Fruit fly (Drosophila melanogaster) whole organism, adult: Measurements from ENCODE around the gene Tsp66E.

Source experiments
- CG11617 ChIP-seq: fragments of 200-800 bp; sonication (Bioruptor generic); optimal IDR thresholded peaks from 2 replicates; lab custom pipeline; 2017; ENCODE audit warnings: mild to moderate bottlenecking, missing biosample characterization, missing genetic modification reagents, missing genetic modification characterization
- CG12768 ChIP-seq: fragments of 200-800 bp; sonication (Bioruptor generic); optimal IDR thresholded peaks from 2 replicates; lab custom pipeline; 2017; ENCODE audit warnings: missing biosample characterization, missing genetic modification characterization, mild to moderate bottlenecking, moderate library complexity, missing genetic modification reagents
- CG14711 ChIP-seq: fragments of 200-800 bp; sonication (Bioruptor generic); optimal IDR thresholded peaks from 2 replicates; lab custom pipeline; 2018; ENCODE audit warnings: missing biosample characterization, mild to moderate bottlenecking, missing genetic modification characterization, moderate library complexity
- CG1620 ChIP-seq: fragments of 200-800 bp; sonication (Bioruptor generic); optimal IDR thresholded peaks from 2 replicates; lab custom pipeline; 2016; ENCODE audit warnings: missing biosample characterization, missing genetic modification characterization
- CG33017 ChIP-seq: fragments of 200-800 bp; sonication (Bioruptor generic); optimal IDR thresholded peaks from 2 replicates; lab custom pipeline; 2018; ENCODE audit warnings: missing biosample characterization, mild to moderate bottlenecking, missing genetic modification characterization, moderate library complexity
- CG5204 ChIP-seq: fragments of 200-800 bp; sonication (Bioruptor generic); optimal IDR thresholded peaks from 2 replicates; lab custom pipeline; 2016; ENCODE audit warnings: missing biosample characterization, missing genetic modification characterization
- CG7045 ChIP-seq: fragments of 200-800 bp; sonication (Bioruptor generic); optimal IDR thresholded peaks from 2 replicates; lab custom pipeline; 2017; ENCODE audit warnings: missing biosample characterization, mild to moderate bottlenecking, missing genetic modification characterization
- CG7101 ChIP-seq: fragments of 200-800 bp; sonication (Bioruptor generic); optimal IDR thresholded peaks from 2 replicates; lab custom pipeline; 2018; ENCODE audit warnings: missing biosample characterization, mild to moderate bottlenecking, missing genetic modification characterization, moderate library complexity
- Clk ChIP-seq: fragments of 200-800 bp; sonication (Bioruptor generic); optimal IDR thresholded peaks from 2 replicates; lab custom pipeline; 2017; ENCODE audit warnings: missing biosample characterization, missing genetic modification characterization
- Crg-1 ChIP-seq: fragments of 200-800 bp; sonication (Bioruptor generic); optimal IDR thresholded peaks from 2 replicates; lab custom pipeline; 2016; ENCODE audit warnings: missing biosample characterization, missing genetic modification characterization
- Hr96 ChIP-seq: fragments of 200-800 bp; sonication (Bioruptor generic); optimal IDR thresholded peaks from 2 replicates; lab custom pipeline; 2016; ENCODE audit warnings: missing biosample characterization, missing genetic modification characterization
- Mnt ChIP-seq: fragments of 200-800 bp; sonication (Bioruptor generic); optimal IDR thresholded peaks from 2 replicates; lab custom pipeline; 2016; ENCODE audit warnings: missing biosample characterization, mild to moderate bottlenecking, missing genetic modification characterization
- bab1 ChIP-seq: fragments of 200-800 bp; sonication (Bioruptor generic); optimal IDR thresholded peaks from 3 replicates; lab custom pipeline; 2019; ENCODE audit warnings: missing biosample characterization, mild to moderate bottlenecking, missing genetic modification characterization, moderate library complexity
- cic ChIP-seq: fragments of 200-800 bp; sonication (Bioruptor generic); optimal IDR thresholded peaks from 2 replicates; lab custom pipeline; 2017; ENCODE audit warnings: missing biosample characterization, mild to moderate bottlenecking, missing genetic modification characterization, moderate library complexity
- cnc ChIP-seq, 2 experiments: fragments of >200 bp; optimal IDR thresholded peaks; 2 replicates each; lab custom pipeline; 2017
- kay ChIP-seq: fragments of 200-800 bp; sonication (Bioruptor generic); peaks from one replicate; lab custom pipeline; 2016; ENCODE audit warnings: missing biosample characterization, missing genetic modification characterization, borderline replicate concordance
- ovo ChIP-seq: fragments of 200-800 bp; sonication (Bioruptor generic); optimal IDR thresholded peaks from 2 replicates; lab custom pipeline; 2016; ENCODE audit warnings: missing biosample characterization, missing genetic modification characterization
- pad ChIP-seq: fragments of 200-800 bp; sonication (Bioruptor generic); optimal IDR thresholded peaks from 3 replicates; lab custom pipeline; 2017; ENCODE audit warnings: missing biosample characterization, missing genetic modification characterization, mild to moderate bottlenecking, moderate library complexity, missing genetic modification reagents
- tj ChIP-seq: fragments of 200-800 bp; sonication (Bioruptor generic); optimal IDR thresholded peaks from 3 replicates; lab custom pipeline; 2017; ENCODE audit warnings: missing biosample characterization, mild to moderate bottlenecking, missing genetic modification characterization, moderate library complexity
- toe ChIP-seq: fragments of 200-800 bp; sonication (Bioruptor generic); optimal IDR thresholded peaks from 2 replicates; lab custom pipeline; 2016; ENCODE audit warnings: missing biosample characterization, missing genetic modification characterization

Gene Tsp66E

dm6 chr3L:8912332-8912731, at the start of gene Tsp66E, which contains the start of gene mfr:
Gene Tsp66E, plus strand, starts transcription at chr3L:8912499.
Gene mfr, minus strand, starts transcription at chr3L:8912671.
- TF ChIP-seq tj (GFP tag; lab: Kevin White, UChicago) (peak; percentile 4), bab1 (no peak), CG12768 (peak; percentile 15)

- no peak for TF ChIP-seq Mnt (GFP tag; lab: Kevin White, UChicago)
- TF ChIP-seq cic = no peak
- TF ChIP-seq Hr96 (GFP tag; lab: Kevin White, UChicago) = no peak
- TF ChIP-seq CG1620 = no peak
- no peak for TF ChIP-seq CG7101
- no peak for TF ChIP-seq kay
- TF ChIP-seq toe (GFP tag; lab: Kevin White, UChicago) = no peak
- no peak for TF ChIP-seq Crg-1 (GFP tag; lab: Kevin White, UChicago)
- TF ChIP-seq pad (GFP tag; lab: Kevin White, UChicago) = no peak
- no peak for TF ChIP-seq Clk (GFP tag; lab: Kevin White, UChicago)
- no peak for TF ChIP-seq tj (GFP tag; lab: Kevin White, UChicago)
- no peak for TF ChIP-seq ovo (GFP tag; lab: Kevin White, UChicago)
Observed at dm6 chr3L:8865185-8865584, 47.1 kb upstream of the Tsp66E start.

dm6 chr3L:8869326-8869725, 43.0 kb upstream of the Tsp66E start:
- TF ChIP-seq tj (GFP tag; lab: Kevin White, UChicago) (peak; percentile 99), Mnt (GFP tag; lab: Kevin White, UChicago) (no peak)

- TF ChIP-seq CG7101 = no peak
- no peak for TF ChIP-seq CG33017 (tag; lab: Kevin White, UChicago)
- TF ChIP-seq Hr96 (GFP tag; lab: Kevin White, UChicago) = no peak
- no peak for TF ChIP-seq bab1
- no peak for TF ChIP-seq Crg-1 (GFP tag; lab: Kevin White, UChicago)
- no peak for TF ChIP-seq cnc (optimal IDR thresholded peaks at IDR 0.05; lab: Kevin White, UChicago)
- no peak for TF ChIP-seq tj (GFP tag; lab: Kevin White, UChicago)
- TF ChIP-seq CG7045 (GFP tag; lab: Kevin White, UChicago) = no peak
- TF ChIP-seq Clk (GFP tag; lab: Kevin White, UChicago) = no peak
- no peak for TF ChIP-seq CG12768
- no peak for TF ChIP-seq Mnt (GFP tag; lab: Kevin White, UChicago)
Observed at dm6 chr3L:8870547-8870946, 41.8 kb upstream of the Tsp66E start.

dm6 chr3L:8871017-8871416, 41.3 kb upstream of the Tsp66E start:
- TF ChIP-seq tj (GFP tag; lab: Kevin White, UChicago) = peak; percentile 85
- TF ChIP-seq Crg-1 (GFP tag; lab: Kevin White, UChicago) = no peak

- TF ChIP-seq CG33017 (tag; lab: Kevin White, UChicago) = no peak
- TF ChIP-seq Crg-1 (GFP tag; lab: Kevin White, UChicago) = no peak
- TF ChIP-seq tj (GFP tag; lab: Kevin White, UChicago) = no peak
- no peak for TF ChIP-seq CG14711 (tag; lab: Kevin White, UChicago)
- TF ChIP-seq CG5204 (GFP tag; lab: Kevin White, UChicago) = no peak
- TF ChIP-seq Clk (GFP tag; lab: Kevin White, UChicago) = no peak
- TF ChIP-seq pad (GFP tag; lab: Kevin White, UChicago) = no peak
- no peak for TF ChIP-seq bab1
- TF ChIP-seq cnc (optimal IDR thresholded peaks at IDR 0.05; lab: Kevin White, UChicago) = no peak
- no peak for TF ChIP-seq CG1620
- TF ChIP-seq ovo (GFP tag; lab: Kevin White, UChicago) = no peak
- no peak for TF ChIP-seq CG7045 (GFP tag; lab: Kevin White, UChicago)
- no peak for TF ChIP-seq kay
- no peak for TF ChIP-seq CG12768
- TF ChIP-seq CG11617 = no peak
- no peak for TF ChIP-seq Hr96 (GFP tag; lab: Kevin White, UChicago)
- TF ChIP-seq toe (GFP tag; lab: Kevin White, UChicago) = no peak
- no peak for TF ChIP-seq Mnt (GFP tag; lab: Kevin White, UChicago)
Observed at dm6 chr3L:8873053-8873452, 39.2 kb upstream of the Tsp66E start.

dm6 chr3L:8878388-8878787, 33.9 kb upstream of the Tsp66E start:
- TF ChIP-seq pad (GFP tag; lab: Kevin White, UChicago) (no peak), Clk (GFP tag; lab: Kevin White, UChicago) (no peak), Hr96 (GFP tag; lab: Kevin White, UChicago) (no peak), cic (peak; percentile 14), CG1620 (no peak), CG14711 (tag; lab: Kevin White, UChicago) (peak; percentile 13), bab1 (no peak), CG5204 (GFP tag; lab: Kevin White, UChicago) (peak; percentile 17), CG7045 (GFP tag; lab: Kevin White, UChicago) (no peak), cnc (optimal IDR thresholded peaks at IDR 0.05; lab: Kevin White, UChicago) (no peak), ovo (GFP tag; lab: Kevin White, UChicago) (peak; percentile 32), CG7101 (peak; percentile 55), Crg-1 (GFP tag; lab: Kevin White, UChicago) (no peak), CG11617 (no peak), CG33017 (tag; lab: Kevin White, UChicago) (no peak), CG12768 (no peak), tj (GFP tag; lab: Kevin White, UChicago) (no peak), toe (GFP tag; lab: Kevin White, UChicago) (no peak), Mnt (GFP tag; lab: Kevin White, UChicago) (peak; percentile 24), kay (peak; percentile 64)
